Worm (Caenorhabditis elegans) whole organism, L4 larva: ENCODE measurements around the gene csa-1.

ENCODE experiments used
- R02D3.7 ChIP-seq: fragments of 150-350 bp; sonication (generic microtip); optimal IDR thresholded peaks from 3 replicates; lab custom pipeline; 2014; ENCODE audit warnings: missing biosample characterization, missing genetic modification characterization
- ZK546.5 ChIP-seq, 2 experiments: sonication (generic microtip); optimal IDR thresholded peaks; 2 replicates each; lab custom pipeline; 2017; ENCODE audit warnings: missing biosample characterization in 2 of 2, missing genetic modification characterization in 2 of 2
- fos-1 ChIP-seq: fragments of 150-350 bp; optimal IDR thresholded peaks from 2 replicates; lab custom pipeline; 2014; ENCODE audit warnings: missing biosample characterization, missing genetic modification characterization
- gei-8 ChIP-seq: fragments of 200-800 bp; sonication (Bioruptor generic); optimal IDR thresholded peaks from 2 replicates; lab custom pipeline; 2018; ENCODE audit warnings: mild to moderate bottlenecking, missing genetic modification characterization, missing compliant biosample characterization
- lin-1 ChIP-seq: fragments of 200-800 bp; sonication (Bioruptor generic); IDR thresholded peaks from 2 replicates; pipeline ENCODE4 v1.3.6; 2022; ENCODE audit warnings: missing genetic modification reagents, missing genetic modification characterization, missing compliant biosample characterization
- lin-15B ChIP-seq: fragments of 150-350 bp; sonication (generic microtip); optimal IDR thresholded peaks from 3 replicates; lab custom pipeline; 2014; ENCODE audit warnings: missing biosample characterization, missing genetic modification characterization
- nhr-6 ChIP-seq: fragments of 150-350 bp; optimal IDR thresholded peaks from 2 replicates; lab custom pipeline; 2014; ENCODE audit warnings: missing biosample characterization, missing genetic modification characterization
- sdz-12 ChIP-seq: fragments of 200-800 bp; sonication (Bioruptor generic); optimal IDR thresholded peaks from 2 replicates; lab custom pipeline; 2018; ENCODE audit warnings: mild to moderate bottlenecking, missing genetic modification characterization, missing compliant biosample characterization
- unc-39 ChIP-seq: sonication (generic microtip); optimal IDR thresholded peaks from 2 replicates; lab custom pipeline; 2017; ENCODE audit warnings: missing biosample characterization, missing genetic modification characterization
- ztf-11 ChIP-seq: fragments of 150-350 bp; optimal IDR thresholded peaks from 2 replicates; lab custom pipeline; 2014; ENCODE audit warnings: missing biosample characterization, missing genetic modification characterization

ce11 chrII:9313335-9313734 is 6.2 kb downstream of the csa-1 start:
- no peak for TF ChIP-seq lin-15B (tag; lab: Kevin White, UChicago)
- TF ChIP-seq ZK546.5 (tag; optimal IDR thresholded peaks at IDR 0.05; lab: Kevin White, UChicago) = no peak
- TF ChIP-seq ztf-11 (tag; lab: Kevin White, UChicago) = no peak
- no peak for TF ChIP-seq unc-39
- TF ChIP-seq fos-1 = no peak
- no peak for TF ChIP-seq lin-1
- TF ChIP-seq gei-8 = no peak
- TF ChIP-seq R02D3.7 = no peak
- TF ChIP-seq sdz-12 (GFP tag; lab: Kevin White, UChicago) = no peak
- TF ChIP-seq nhr-6 (tag; lab: Kevin White, UChicago) = no peak
